Worm (Caenorhabditis elegans): ENCODE measurements around the gene R102.6.

R102.6 gene

DNA sequence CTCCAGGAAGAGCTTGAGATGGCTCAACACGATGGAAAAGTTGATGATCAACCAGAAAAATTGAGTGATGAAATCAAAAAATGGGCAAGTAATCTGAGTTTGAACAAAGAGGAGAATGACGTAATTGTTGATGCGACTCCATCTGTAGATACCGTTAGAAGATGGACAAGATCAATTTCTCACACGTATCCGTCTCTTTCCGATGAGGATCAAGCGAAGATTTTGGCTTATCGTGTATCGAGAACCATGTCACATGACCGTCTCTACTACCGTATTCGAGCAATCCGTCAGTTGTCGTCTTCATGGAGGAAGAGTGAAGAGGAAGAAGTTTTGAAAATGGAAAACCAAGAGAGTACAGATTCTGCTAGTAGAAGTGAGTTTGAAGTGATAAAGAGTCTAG, 12.1 kb upstream of the R102.6 start:
- TF ChIP-seq nhr-20 (tag; optimal IDR thresholded peaks at IDR 0.05): no peak
- peak; percentile 51 for TF ChIP-seq blmp-1 (tag; optimal IDR thresholded peaks at IDR 0.05)

DNA sequence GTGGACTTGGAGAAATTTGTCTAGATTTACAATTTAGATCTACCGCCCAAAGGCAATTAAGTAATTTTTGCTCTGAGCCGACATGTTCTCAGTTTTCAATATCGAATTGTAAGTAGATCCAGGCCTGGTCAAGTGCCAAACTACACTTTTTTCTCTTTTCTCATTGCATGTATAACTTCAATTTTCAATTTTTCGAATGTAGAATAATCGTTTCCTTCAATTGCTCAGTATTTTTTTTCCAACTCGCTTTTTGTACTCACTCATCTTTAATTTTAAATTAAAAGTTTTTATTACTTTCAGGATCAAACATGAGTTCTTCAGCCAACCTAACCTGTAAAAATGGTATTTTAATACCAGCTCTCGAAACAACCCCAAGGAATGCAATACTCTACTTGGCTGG, 10.4 kb upstream of the R102.6 start, which contains the start of gene ncx-3:
TSS of gene ncx-3 (plus strand) at position 301 of the 400 bp plus-strand sequence.
- TF ChIP-seq nhr-71 (tag; optimal IDR thresholded peaks at IDR 0.05) (no peak), mab-9 (GFP tag; IDR thresholded peaks at IDR 0.05) (no peak), lin-15B (tag; optimal IDR thresholded peaks at IDR 0.05) (no peak), nhr-84 (tag; optimal IDR thresholded peaks at IDR 0.05) (no peak), blmp-1 (tag; optimal IDR thresholded peaks at IDR 0.05) (no peak), ama-1 (optimal IDR thresholded peaks at IDR 0.05) (no peak), rnt-1 (tag; optimal IDR thresholded peaks at IDR 0.05) (no peak), ceh-90 (tag; optimal IDR thresholded peaks at IDR 0.05) (no peak), pax-3 (tag; optimal IDR thresholded peaks at IDR 0.05) (no peak), mep-1 (tag; optimal IDR thresholded peaks at IDR 0.05) (no peak), dsc-1 (tag; optimal IDR thresholded peaks at IDR 0.05) (no peak), unc-30 (tag; optimal IDR thresholded peaks at IDR 0.05) (no peak)

DNA sequence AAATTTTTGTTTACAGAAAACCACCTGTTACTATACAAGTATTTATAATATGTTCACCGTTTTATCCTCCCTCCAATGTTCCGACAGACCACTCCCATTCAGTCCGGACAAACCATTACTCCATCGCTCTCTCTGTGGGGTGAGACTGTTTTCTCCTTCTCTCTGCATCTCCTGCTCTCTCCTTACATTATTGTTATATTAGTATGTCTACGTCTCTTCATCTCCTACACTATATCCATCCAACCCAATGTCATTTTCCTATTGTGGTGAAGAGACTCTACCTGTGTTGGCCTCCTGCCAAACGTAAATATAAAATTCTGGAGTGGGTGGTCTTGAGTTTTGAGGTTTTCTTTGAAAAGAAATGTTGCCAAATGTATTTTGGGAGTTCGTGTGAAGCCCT, 8.6 kb upstream of the R102.6 start:
- TF ChIP-seq nhr-11 (tag; optimal IDR thresholded peaks at IDR 0.05) (no peak), F16B12.6 (tag; optimal IDR thresholded peaks at IDR 0.05) (no peak), dsc-1 (tag; optimal IDR thresholded peaks at IDR 0.05) (no peak), tbx-2 (tag; optimal IDR thresholded peaks at IDR 0.05) (no peak), fkh-8 (tag; optimal IDR thresholded peaks at IDR 0.05) (peak; percentile 42), mef-2 (tag; optimal IDR thresholded peaks at IDR 0.05) (no peak), dpl-1 (GFP tag; optimal IDR thresholded peaks at IDR 0.05) (peak; percentile 7 to 13 (median 12)), unc-98 (GFP tag; IDR thresholded peaks at IDR 0.05) (no peak), lin-35 (GFP tag; optimal IDR thresholded peaks at IDR 0.05) (peak in 1 of 2 experiments; percentile 46), lin-13 (GFP tag; optimal IDR thresholded peaks at IDR 0.05) (no peak), mep-1 (tag; optimal IDR thresholded peaks at IDR 0.05) (peak; percentile 59), pax-3 (tag; optimal IDR thresholded peaks at IDR 0.05) (no peak), skn-1 (tag; optimal IDR thresholded peaks at IDR 0.05) (no peak), fos-1 (tag; optimal IDR thresholded peaks at IDR 0.05) (no peak), unc-86 (tag; optimal IDR thresholded peaks at IDR 0.05) (no peak), nhr-47 (tag; optimal IDR thresholded peaks at IDR 0.05) (peak; percentile 10), hpl-2 (GFP tag; optimal IDR thresholded peaks at IDR 0.05) (no peak), lin-14 (GFP tag; optimal IDR thresholded peaks at IDR 0.05) (peak; percentile 75), C16A3.4 (tag; optimal IDR thresholded peaks at IDR 0.05) (no peak), xbp-1 (tag; optimal IDR thresholded peaks at IDR 0.05) (peak; percentile 20), aha-1 (tag; optimal IDR thresholded peaks at IDR 0.05) (no peak), elt-3 (tag; optimal IDR thresholded peaks at IDR 0.05) (no peak), C34B4.2 (tag; optimal IDR thresholded peaks at IDR 0.05) (no peak), pqm-1 (tag; optimal IDR thresholded peaks at IDR 0.05) (no peak), isw-1 (GFP tag; IDR thresholded peaks at IDR 0.05) (no peak), nhr-76 (tag; optimal IDR thresholded peaks at IDR 0.05) (no peak), nhr-71 (tag; optimal IDR thresholded peaks at IDR 0.05) (peak; percentile 45), ceh-88 (GFP tag; IDR thresholded peaks at IDR 0.05) (no peak), irx-1 (tag; optimal IDR thresholded peaks at IDR 0.05) (no peak), hlh-17 (GFP tag; optimal IDR thresholded peaks at IDR 0.05; ENCODE audit: borderline replicate concordance) (no peak), egl-13 (tag; optimal IDR thresholded peaks at IDR 0.05) (no peak), fkh-4 (tag; optimal IDR thresholded peaks at IDR 0.05; ENCODE audit: borderline replicate concordance) (no peak), ceh-90 (tag; optimal IDR thresholded peaks at IDR 0.05) (no peak), nhr-20 (tag; optimal IDR thresholded peaks at IDR 0.05) (peak; percentile 58), hlh-4 (tag; optimal IDR thresholded peaks at IDR 0.05) (no peak), swsn-7 (tag; optimal IDR thresholded peaks at IDR 0.05) (peak; percentile 23), efl-1 (optimal IDR thresholded peaks at IDR 0.05) (peak; percentile 23 to 29), efl-1 (GFP tag; optimal IDR thresholded peaks at IDR 0.05 in 1 of 2) (peak; percentile 0 to 89), tlp-1 (tag; optimal IDR thresholded peaks at IDR 0.05) (no peak), alr-1 (tag; optimal IDR thresholded peaks at IDR 0.05; ENCODE audit: borderline replicate concordance) (no peak), snpc-4 (tag; optimal IDR thresholded peaks at IDR 0.05) (no peak), rnt-1 (tag; optimal IDR thresholded peaks at IDR 0.05) (no peak), ceh-82 (tag; optimal IDR thresholded peaks at IDR 0.05) (no peak), blmp-1 (tag; optimal IDR thresholded peaks at IDR 0.05) (peak; percentile 57), unc-30 (tag; optimal IDR thresholded peaks at IDR 0.05) (no peak), nhr-85 (tag) (peak; percentile 68)

Measured in whole organism, L1 larva.